Worm (Caenorhabditis elegans) whole organism, L4 larva: ENCODE data around the gene K02D10.2.

Source experiments
- D1046.2 ChIP-seq: fragments of 200-800 bp; sonication (Bioruptor generic); IDR thresholded peaks from 2 replicates; pipeline ENCODE4 v1.3.6; 2022; ENCODE audit warnings: missing genetic modification characterization, missing compliant biosample characterization
- T26A8.4 ChIP-seq: fragments of 200-800 bp; sonication (Bioruptor generic); IDR thresholded peaks from 2 replicates; pipeline ENCODE4 v1.3.6; 2022; ENCODE audit warnings: missing genetic modification characterization, missing compliant biosample characterization
- ZK337.2 ChIP-seq: fragments of 200-800 bp; sonication (Bioruptor generic); IDR thresholded peaks from 2 replicates; pipeline ENCODE4 v1.3.6; 2022; ENCODE audit warnings: missing genetic modification reagents, missing genetic modification characterization, missing compliant biosample characterization
- aha-1 ChIP-seq: fragments of 150-350 bp; peaks from one replicate; lab custom pipeline; 2014; ENCODE audit warnings: missing biosample characterization, missing genetic modification characterization
- ama-1 ChIP-seq: fragments of 150-350 bp; optimal IDR thresholded peaks from 2 replicates; lab custom pipeline; 2014; ENCODE audit warnings: inconsistent platforms, mixed read lengths
- arid-1 ChIP-seq: fragments of 200-800 bp; sonication (Bioruptor generic); conservative IDR thresholded peaks from 2 replicates; pipeline ENCODE4 v1.3.6; 2022; ENCODE audit warnings: missing genetic modification reagents, missing genetic modification characterization, missing compliant biosample characterization
- attf-4 ChIP-seq: sonication (generic microtip); optimal IDR thresholded peaks from 3 replicates; lab custom pipeline; 2017; ENCODE audit warnings: missing biosample characterization, missing genetic modification characterization
- ceh-32 ChIP-seq: sonication (generic microtip); optimal IDR thresholded peaks from 2 replicates; lab custom pipeline; 2016; ENCODE audit warnings: mild to moderate bottlenecking, missing genetic modification characterization, missing compliant biosample characterization; ENCODE audit not compliant: poor library complexity
- ceh-44 ChIP-seq: fragments of 200-800 bp; sonication (Bioruptor generic); IDR thresholded peaks from 2 replicates; pipeline ENCODE4 v1.3.6; 2022; ENCODE audit warnings: missing genetic modification reagents, missing genetic modification characterization, missing compliant biosample characterization
- ceh-82 ChIP-seq: sonication (generic microtip); optimal IDR thresholded peaks from 2 replicates; lab custom pipeline; 2017; ENCODE audit warnings: missing biosample characterization, missing genetic modification characterization
- ctbp-1 ChIP-seq: fragments of 200-800 bp; sonication (Bioruptor generic); IDR thresholded peaks from 2 replicates; pipeline ENCODE4 v1.3.6; 2022; ENCODE audit warnings: missing genetic modification reagents, missing genetic modification characterization, missing compliant biosample characterization
- daf-8 ChIP-seq: fragments of 200-800 bp; sonication (Bioruptor generic); IDR thresholded peaks from 2 replicates; pipeline ENCODE4 v1.3.6; 2022; ENCODE audit warnings: missing genetic modification characterization, missing compliant biosample characterization
- dmd-8 ChIP-seq: fragments of 200-800 bp; sonication (Bioruptor generic); IDR thresholded peaks from 2 replicates; pipeline ENCODE4 v1.3.6; 2022; ENCODE audit warnings: missing genetic modification characterization, missing compliant biosample characterization
- dpl-1 ChIP-seq: fragments of 150-350 bp; optimal IDR thresholded peaks from 2 replicates; lab custom pipeline; 2014; ENCODE audit warnings: missing biosample characterization, missing genetic modification reagents, missing genetic modification characterization
- duxl-1 ChIP-seq: sonication (generic microtip); optimal IDR thresholded peaks from 2 replicates; lab custom pipeline; 2016; ENCODE audit warnings: mild to moderate bottlenecking, missing genetic modification characterization, moderate library complexity, missing compliant biosample characterization; ENCODE audit not compliant: poor library complexity
- dve-1 ChIP-seq: sonication (generic microtip); optimal IDR thresholded peaks from 2 replicates; lab custom pipeline; 2017; ENCODE audit warnings: antibody characterized with exemption, mild to moderate bottlenecking, missing genetic modification characterization, missing compliant biosample characterization; ENCODE audit not compliant: insufficient read depth
- egl-27 ChIP-seq: sonication (generic microtip); optimal IDR thresholded peaks from 3 replicates; lab custom pipeline; 2017; ENCODE audit warnings: missing biosample characterization, missing genetic modification reagents, missing genetic modification characterization
- egl-43 ChIP-seq: fragments of 200-800 bp; sonication (Bioruptor generic); IDR thresholded peaks from 2 replicates; pipeline ENCODE4 v1.3.6; 2022; ENCODE audit warnings: missing genetic modification reagents, missing genetic modification characterization, missing compliant biosample characterization
- fos-1 ChIP-seq: fragments of 150-350 bp; optimal IDR thresholded peaks from 2 replicates; lab custom pipeline; 2014; ENCODE audit warnings: missing biosample characterization, missing genetic modification characterization
- gei-8 ChIP-seq: fragments of 200-800 bp; sonication (Bioruptor generic); optimal IDR thresholded peaks from 2 replicates; lab custom pipeline; 2018; ENCODE audit warnings: mild to moderate bottlenecking, missing genetic modification characterization, missing compliant biosample characterization
- hif-1 ChIP-seq, 2 experiments: sonication (generic microtip); optimal IDR thresholded peaks; 2 replicates each; lab custom pipeline; 2016 to 2017; ENCODE audit warnings: missing compliant biosample characterization in 2 of 2, missing genetic modification characterization in 2 of 2, missing genetic modification reagents in 2 of 2, missing genotype in 2 of 2, mild to moderate bottlenecking in 1 of 2
- hlh-30 ChIP-seq: sonication (generic microtip); optimal IDR thresholded peaks from 2 replicates; lab custom pipeline; 2017; ENCODE audit warnings: antibody characterized with exemption, mild to moderate bottlenecking, missing genetic modification characterization, missing compliant biosample characterization; ENCODE audit not compliant: insufficient read depth
- hmg-1.1 ChIP-seq: fragments of 200-800 bp; sonication (Bioruptor generic); IDR thresholded peaks from 2 replicates; pipeline ENCODE4 v1.3.6; 2022; ENCODE audit warnings: missing genetic modification reagents, missing genetic modification characterization, missing compliant biosample characterization
- lim-7 ChIP-seq: fragments of 200-800 bp; sonication (Bioruptor generic); IDR thresholded peaks from 2 replicates; pipeline ENCODE4 v1.3.6; 2022; ENCODE audit warnings: missing genetic modification characterization, missing compliant biosample characterization
- lin-15B ChIP-seq: fragments of 150-350 bp; sonication (generic microtip); optimal IDR thresholded peaks from 3 replicates; lab custom pipeline; 2014; ENCODE audit warnings: missing biosample characterization, missing genetic modification characterization
- lin-38 ChIP-seq: fragments of 200-800 bp; sonication (Bioruptor generic); IDR thresholded peaks from 2 replicates; pipeline ENCODE4 v1.3.6; 2022; ENCODE audit warnings: missing genetic modification reagents, missing genetic modification characterization, missing compliant biosample characterization
- madf-9 ChIP-seq: fragments of 200-800 bp; sonication (Bioruptor generic); conservative IDR thresholded peaks from 2 replicates; pipeline ENCODE4 v1.3.6; 2022; ENCODE audit warnings: missing genetic modification reagents, missing genetic modification characterization, missing compliant biosample characterization
- mep-1 ChIP-seq: fragments of 150-350 bp; sonication (generic microtip); optimal IDR thresholded peaks from 3 replicates; lab custom pipeline; 2014; ENCODE audit warnings: missing biosample characterization, missing genetic modification characterization
- mes-2 ChIP-seq: sonication (generic microtip); optimal IDR thresholded peaks from 2 replicates; lab custom pipeline; 2016; ENCODE audit warnings: missing genotype, mild to moderate bottlenecking, missing genetic modification characterization, missing compliant biosample characterization; ENCODE audit not compliant: poor library complexity, severe bottlenecking
- mxl-3 ChIP-seq: fragments of 200-800 bp; sonication (Bioruptor generic); optimal IDR thresholded peaks from 2 replicates; lab custom pipeline; 2018; ENCODE audit warnings: mild to moderate bottlenecking, missing genetic modification characterization, missing compliant biosample characterization
- nhr-102 ChIP-seq: sonication (generic microtip); optimal IDR thresholded peaks from 2 replicates; lab custom pipeline; 2016; ENCODE audit warnings: mild to moderate bottlenecking, missing genetic modification characterization, moderate library complexity, missing compliant biosample characterization
- nhr-11 ChIP-seq: fragments of 150-350 bp; optimal IDR thresholded peaks from 2 replicates; lab custom pipeline; 2014; ENCODE audit warnings: missing biosample characterization, missing genetic modification characterization
- nhr-237 ChIP-seq: sonication (generic microtip); optimal IDR thresholded peaks from 2 replicates; lab custom pipeline; 2017; ENCODE audit warnings: missing biosample characterization, missing genetic modification characterization
- nhr-25 ChIP-seq: sonication (generic microtip); optimal IDR thresholded peaks from 2 replicates; lab custom pipeline; 2017; ENCODE audit warnings: missing genetic modification characterization, mild to moderate bottlenecking, missing compliant biosample characterization, antibody characterized with exemption, moderate library complexity, borderline replicate concordance; ENCODE audit not compliant: insufficient read depth
- nhr-48 ChIP-seq: sonication (generic microtip); optimal IDR thresholded peaks from 2 replicates; lab custom pipeline; 2016; ENCODE audit warnings: mild to moderate bottlenecking, missing genetic modification characterization, missing compliant biosample characterization
- php-3 ChIP-seq: fragments of 200-800 bp; sonication (Bioruptor generic); IDR thresholded peaks from 2 replicates; pipeline ENCODE4 v1.3.6; 2022; ENCODE audit warnings: missing genetic modification reagents, missing genetic modification characterization, missing compliant biosample characterization
- pqm-1 ChIP-seq: sonication (generic microtip); optimal IDR thresholded peaks from 2 replicates; lab custom pipeline; 2017; ENCODE audit warnings: missing biosample characterization, missing genetic modification characterization
- rbr-2 ChIP-seq: sonication (generic microtip); optimal IDR thresholded peaks from 2 replicates; lab custom pipeline; 2016; ENCODE audit warnings: missing genotype, missing genetic modification characterization, missing compliant biosample characterization
- set-16 ChIP-seq: fragments of 200-800 bp; sonication (Bioruptor generic); IDR thresholded peaks from 2 replicates; pipeline ENCODE4 v1.3.6; 2022; ENCODE audit warnings: missing genetic modification reagents, missing genetic modification characterization, missing compliant biosample characterization
- tra-1 ChIP-seq: fragments of 200-800 bp; sonication (Bioruptor generic); IDR thresholded peaks from 2 replicates; pipeline ENCODE4 v1.3.6; 2022; ENCODE audit warnings: missing genetic modification reagents, missing genetic modification characterization, missing compliant biosample characterization
- zip-11 ChIP-seq: fragments of 200-800 bp; sonication (Bioruptor generic); IDR thresholded peaks from 2 replicates; pipeline ENCODE4 v1.3.6; 2022; ENCODE audit warnings: missing genetic modification characterization, missing compliant biosample characterization
- zip-2 ChIP-seq: fragments of 150-350 bp; optimal IDR thresholded peaks from 2 replicates; lab custom pipeline; 2014; ENCODE audit warnings: missing biosample characterization, missing genetic modification characterization

The K02D10.2 gene

DNA sequence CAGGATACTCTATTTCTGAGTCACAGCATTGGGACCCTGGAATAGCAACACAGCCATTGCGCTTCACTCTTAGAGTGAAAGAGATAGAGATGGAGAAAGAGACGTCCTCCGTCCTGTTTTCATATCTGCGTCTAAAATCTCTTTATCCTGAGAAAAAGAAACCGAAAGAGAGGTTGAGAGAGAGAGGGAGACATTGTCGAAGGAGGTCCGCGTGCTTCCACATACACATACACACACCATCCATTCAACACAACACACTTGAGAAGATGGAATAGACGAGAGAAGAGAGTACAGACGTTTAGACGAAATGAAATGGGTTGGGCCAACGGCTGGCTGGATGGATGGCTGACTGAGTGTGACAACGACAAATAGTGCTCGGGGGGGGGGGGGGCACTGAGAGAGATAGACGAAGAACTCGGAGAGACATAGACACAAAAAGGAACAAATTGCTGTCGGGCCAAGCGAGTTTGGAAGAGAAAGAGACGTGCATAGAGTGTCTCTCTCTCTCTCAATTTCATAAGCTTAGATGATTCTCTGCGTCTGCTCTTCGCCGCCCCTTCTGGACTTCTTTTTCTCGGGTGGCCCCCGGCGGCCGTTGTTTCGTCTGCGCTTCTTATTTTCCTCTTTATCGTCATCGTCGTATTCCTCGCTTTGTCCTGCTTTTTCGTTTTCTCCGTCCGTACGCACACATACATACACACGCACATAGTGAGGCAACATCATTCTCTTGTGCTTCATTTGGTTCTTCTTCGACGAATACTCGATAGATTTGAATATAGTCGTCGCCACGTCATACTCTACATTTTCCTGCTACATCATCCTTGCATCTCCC, 29.1 kb upstream of the K02D10.2 start, which contains the start of gene F54F2.6 (continued):
- TF ChIP-seq fos-1 (tag; lab: Kevin White, UChicago), result no peak
- TF ChIP-seq zip-2 (tag; lab: Kevin White, UChicago), result peak; percentile 25
- no peak for TF ChIP-seq lim-7 (GFP tag; lab: Robert Waterston, UW)
- peak; percentile 33 for TF ChIP-seq dpl-1
- 0 out of 2 replicates have a peak, but pooled peaks have one; percentile 5 for TF ChIP-seq arid-1 (GFP tag; lab: Robert Waterston, UW)
- 0 out of 2 replicates have a peak, but pooled peaks have one; percentile 4 for TF ChIP-seq madf-9 (GFP tag; lab: Robert Waterston, UW)
- TF ChIP-seq T26A8.4 (GFP tag; lab: Robert Waterston, UW), result peak; percentile 75
- TF ChIP-seq mep-1 (tag; lab: Kevin White, UChicago), result peak; percentile 86
- TF ChIP-seq lin-15B (tag; lab: Kevin White, UChicago), result no peak
- TF ChIP-seq egl-43 (GFP tag; lab: Robert Waterston, UW), result peak; percentile 79
- TF ChIP-seq lin-38 (GFP tag; lab: Robert Waterston, UW), result peak; percentile 56
- no peak for TF ChIP-seq egl-27 (tag; lab: Kevin White, UChicago)
- peak; percentile 67; the same call in 1 of the 2 replicates for TF ChIP-seq dmd-8 (GFP tag; lab: Robert Waterston, UW)
- TF ChIP-seq duxl-1, result no peak
- peak; percentile 93 for TF ChIP-seq rbr-2
- TF ChIP-seq nhr-11 (tag; lab: Kevin White, UChicago), result peak; percentile 81
- TF ChIP-seq tra-1 (GFP tag; lab: Robert Waterston, UW), result peak; percentile 67
- peak; percentile 10 for TF ChIP-seq nhr-25 (tag; lab: Kevin White, UChicago)
- peak; percentile 77 for TF ChIP-seq hmg-1.1 (GFP tag; lab: Robert Waterston, UW)
- 0 out of 2 replicates have a peak, but pooled peaks have one; percentile 66 for TF ChIP-seq D1046.2 (GFP tag; lab: Robert Waterston, UW)
- no peak for TF ChIP-seq zip-11 (GFP tag; lab: Robert Waterston, UW)
- TF ChIP-seq dve-1 (tag; lab: Kevin White, UChicago), result peak; percentile 38
- peak; percentile 87 for TF ChIP-seq set-16 (GFP tag; lab: Robert Waterston, UW)
- peak; percentile 65 to 85 for TF ChIP-seq hif-1 (tag; optimal IDR thresholded peaks at IDR 0.05; lab: Kevin White, UChicago)
- peak; percentile 99 for TF ChIP-seq aha-1 (tag; lab: Kevin White, UChicago)
- TF ChIP-seq ZK337.2, result peak; percentile 13; the same call in 1 of the 2 replicates
- TF ChIP-seq ama-1 (lab: Kevin White, UChicago), result peak; percentile 5
- TF ChIP-seq php-3 (GFP tag; lab: Robert Waterston, UW), result no peak
- peak; percentile 25 for TF ChIP-seq nhr-102
- TF ChIP-seq daf-8, result no peak
- TF ChIP-seq pqm-1 (tag; lab: Kevin White, UChicago), result peak; percentile 35
- TF ChIP-seq nhr-237 (tag; lab: Kevin White, UChicago), result peak; percentile 13
- peak; percentile 89 for TF ChIP-seq mxl-3
- TF ChIP-seq attf-4 (tag; lab: Kevin White, UChicago), result no peak
- peak; percentile 86 for TF ChIP-seq nhr-48 (tag; lab: Kevin White, UChicago)
- peak; percentile 12 for TF ChIP-seq ceh-32 (tag; lab: Kevin White, UChicago)
- peak; percentile 62 for TF ChIP-seq gei-8
- peak; percentile 69 for TF ChIP-seq mes-2 (tag; lab: Kevin White, UChicago)
- peak; percentile 89 for TF ChIP-seq ctbp-1 (GFP tag; lab: Robert Waterston, UW)
- peak; percentile 95 for TF ChIP-seq hlh-30 (tag; lab: Kevin White, UChicago)
- no peak for TF ChIP-seq ceh-44 (GFP tag; lab: Robert Waterston, UW)
- no peak for TF ChIP-seq ceh-82 (tag; lab: Kevin White, UChicago)
